Fruit fly (Drosophila melanogaster): ENCODE measurements around the gene pn.
A peak's percentile ranks its signal among the peaks of the same experiment; 100 is the strongest.

pn gene

DNA sequence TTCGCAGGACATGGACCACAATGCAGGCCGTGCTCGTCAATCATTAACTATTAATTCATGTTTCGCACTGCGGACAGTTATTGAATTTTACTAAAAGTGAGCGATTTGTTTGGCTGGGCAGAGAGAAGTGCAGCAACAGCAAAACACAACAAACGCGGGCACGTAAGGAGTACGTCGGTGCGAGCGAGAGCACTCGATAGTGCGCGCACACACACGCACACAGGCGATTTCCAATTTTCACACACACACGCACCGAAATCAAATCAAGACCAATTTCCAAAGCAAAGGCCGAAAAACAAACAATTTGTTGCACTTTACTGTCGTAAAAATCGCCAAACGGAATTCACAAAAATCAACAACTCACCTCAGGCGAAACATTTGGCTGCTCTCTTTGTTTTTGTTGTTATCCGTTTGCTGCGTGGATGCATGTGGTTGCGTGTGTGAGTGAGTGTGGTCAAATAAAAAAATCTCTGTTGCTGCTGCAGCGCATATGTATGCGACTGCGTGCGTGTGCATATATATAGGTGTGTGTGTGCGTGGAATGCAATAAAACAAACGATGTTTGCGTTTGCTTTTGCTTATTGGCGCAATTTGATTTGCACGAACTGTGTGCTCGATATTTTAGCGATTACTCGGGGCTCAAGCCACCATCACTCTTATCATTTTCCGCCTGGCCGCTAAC is 22.9 kb upstream of the pn start:
- TF ChIP-seq psq (optimal IDR thresholded peaks at IDR 0.05) (no peak), usp (GFP tag; optimal IDR thresholded peaks at IDR 0.05) (no peak), Dll (optimal IDR thresholded peaks at IDR 0.05) (peak; percentile 25), CG8478 (optimal IDR thresholded peaks at IDR 0.05) (peak; percentile 95), pan (optimal IDR thresholded peaks at IDR 0.05) (no peak), EcR (GFP tag; optimal IDR thresholded peaks at IDR 0.05) (no peak)

DNA sequence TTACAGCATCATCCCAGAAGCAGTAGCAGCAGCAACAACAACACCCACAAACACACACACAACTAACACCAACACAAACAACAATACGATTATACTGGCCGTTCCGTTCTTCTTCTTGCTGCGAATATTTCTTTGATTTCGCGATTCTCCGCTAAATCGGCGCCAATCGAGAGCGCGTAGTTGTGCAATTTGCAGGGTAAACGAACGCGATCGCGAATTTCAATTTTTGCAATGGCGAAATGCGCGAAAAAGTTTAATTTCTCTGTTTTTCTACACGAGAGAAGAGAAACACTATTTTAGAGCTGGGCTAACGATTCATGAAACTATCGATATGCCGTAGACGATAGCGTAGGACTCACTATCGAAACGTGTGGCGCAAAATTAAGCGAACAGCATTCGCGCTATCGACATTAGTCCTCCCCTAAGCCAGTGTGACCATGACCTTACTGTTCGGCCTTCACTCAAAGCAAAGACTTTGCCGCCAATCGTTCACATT is 22.3 kb upstream of the pn start, which contains the start of gene wapl:
TSS of gene wapl (minus strand) at position 316 of the 496 bp plus-strand sequence.
- TF ChIP-seq usp (GFP tag; optimal IDR thresholded peaks at IDR 0.05) (no peak), psq (optimal IDR thresholded peaks at IDR 0.05) (no peak), CG8478 (optimal IDR thresholded peaks at IDR 0.05) (no peak), pan (optimal IDR thresholded peaks at IDR 0.05) (no peak), Dll (optimal IDR thresholded peaks at IDR 0.05) (no peak), EcR (GFP tag; optimal IDR thresholded peaks at IDR 0.05) (no peak)

DNA sequence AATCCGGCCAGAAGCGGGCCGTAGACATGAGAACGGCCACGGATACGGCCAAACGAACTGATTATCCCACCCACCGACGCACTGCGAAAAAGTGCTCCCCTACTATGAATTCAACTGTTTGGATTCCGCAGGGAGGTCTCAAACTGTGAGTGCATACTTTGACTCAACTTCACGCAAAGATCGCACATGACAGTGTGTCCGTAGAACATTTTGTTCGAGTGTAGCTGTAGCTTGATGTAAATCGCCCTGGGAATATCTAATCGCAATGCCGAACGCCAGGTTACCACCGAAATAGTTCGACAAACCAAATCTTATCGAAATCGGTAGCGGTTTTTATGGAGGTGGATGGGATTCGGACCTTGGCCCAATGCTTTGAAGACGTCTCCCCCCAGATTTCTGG is 20.0 kb upstream of the pn start:
- TF ChIP-seq CG8478 (optimal IDR thresholded peaks at IDR 0.05) (no peak), psq (optimal IDR thresholded peaks at IDR 0.05) (no peak), pan (optimal IDR thresholded peaks at IDR 0.05) (no peak), Dll (optimal IDR thresholded peaks at IDR 0.05) (no peak), EcR (GFP tag; optimal IDR thresholded peaks at IDR 0.05) (no peak), usp (GFP tag; optimal IDR thresholded peaks at IDR 0.05) (no peak)

DNA sequence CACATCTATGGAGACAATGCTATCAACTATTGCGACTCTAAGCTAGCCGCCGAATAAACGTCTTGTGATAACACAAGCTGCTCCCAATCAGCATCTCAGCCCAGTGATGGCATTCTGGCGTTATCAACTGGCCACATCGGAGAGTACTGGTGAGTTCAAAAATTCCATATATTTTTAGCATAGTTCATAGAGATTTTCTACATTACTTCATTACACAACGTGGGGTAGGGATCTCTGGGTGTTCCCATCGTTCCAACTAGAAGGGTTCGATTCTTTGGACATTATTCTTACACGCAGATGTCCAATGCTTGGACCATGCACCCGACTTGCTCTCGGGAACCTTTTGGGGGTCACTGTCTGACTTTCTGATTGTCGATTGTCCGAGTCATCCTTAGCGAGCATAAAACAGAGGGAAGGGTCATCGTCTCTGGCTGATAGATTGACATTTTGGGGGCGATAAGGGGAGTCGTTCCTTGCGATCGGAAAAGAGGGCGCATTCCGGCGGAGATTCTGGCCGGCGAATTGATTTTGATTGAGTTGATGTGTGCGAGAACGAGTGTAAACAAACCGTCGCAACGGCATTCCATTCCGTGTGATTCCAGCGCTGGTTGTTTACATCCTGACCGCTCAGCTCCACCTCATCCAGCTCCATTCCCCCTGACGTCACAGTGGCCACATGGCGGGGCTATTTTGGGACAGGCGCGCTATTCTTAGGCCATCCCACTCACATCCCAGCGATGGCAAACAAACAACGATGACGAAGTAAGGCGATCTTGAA is 18.7 kb upstream of the pn start, which contains the start of the genes Cyp4d1 and CG3630:
TSS of gene Cyp4d1 (minus strand) at position 51 of the 778 bp plus-strand sequence.
TSS of gene CG3630 (plus strand) at position 67 of the 778 bp plus-strand sequence.
- TF ChIP-seq Dll (optimal IDR thresholded peaks at IDR 0.05), result no peak
- TF ChIP-seq usp (GFP tag; optimal IDR thresholded peaks at IDR 0.05), result no peak
- no peak for TF ChIP-seq pan (optimal IDR thresholded peaks at IDR 0.05)
- no peak for TF ChIP-seq EcR (GFP tag; optimal IDR thresholded peaks at IDR 0.05)
- TF ChIP-seq CG8478 (optimal IDR thresholded peaks at IDR 0.05), result no peak
- no peak for TF ChIP-seq psq (optimal IDR thresholded peaks at IDR 0.05)

DNA sequence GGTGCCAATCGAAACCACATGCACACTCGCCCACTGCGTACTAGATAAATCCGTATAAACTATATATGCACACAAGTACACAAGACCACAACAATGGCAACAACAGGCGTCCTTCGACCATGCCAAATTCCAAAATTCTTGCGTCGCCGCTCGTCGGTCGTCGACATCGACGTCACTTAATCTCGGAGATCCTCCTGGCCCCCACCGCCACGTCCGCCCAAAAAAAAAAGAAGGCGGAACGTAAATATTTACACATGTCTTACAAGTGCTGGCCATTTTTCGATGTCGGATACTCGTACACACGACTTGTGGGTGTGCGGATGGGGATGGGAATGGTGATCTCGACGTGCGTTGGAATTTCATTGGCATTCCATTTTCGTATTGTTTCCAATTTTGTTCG is 17.7 kb upstream of the pn start:
- TF ChIP-seq psq (optimal IDR thresholded peaks at IDR 0.05) (no peak), pan (optimal IDR thresholded peaks at IDR 0.05) (no peak), Dll (optimal IDR thresholded peaks at IDR 0.05) (no peak), EcR (GFP tag; optimal IDR thresholded peaks at IDR 0.05) (no peak), CG8478 (optimal IDR thresholded peaks at IDR 0.05) (no peak), usp (GFP tag; optimal IDR thresholded peaks at IDR 0.05) (no peak)

DNA sequence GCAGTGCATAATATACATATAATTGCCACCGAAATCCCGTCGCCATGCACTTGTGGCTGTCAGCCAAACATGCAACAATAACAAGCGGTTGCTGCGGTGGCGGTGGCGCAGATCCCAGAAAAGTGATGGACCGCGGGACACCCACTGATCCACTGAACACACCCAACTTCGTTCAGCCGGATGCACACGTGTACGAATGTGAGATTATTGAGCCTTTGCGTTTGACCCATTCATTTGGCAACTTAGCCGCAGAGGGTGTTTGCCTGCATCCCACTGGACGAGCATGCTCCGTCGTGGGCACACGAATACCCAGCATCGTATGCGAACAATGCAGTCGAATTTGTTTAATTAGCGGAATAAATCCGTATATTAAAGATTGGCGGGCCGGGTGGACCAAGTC is 15.6 kb upstream of the pn start:
- TF ChIP-seq psq (optimal IDR thresholded peaks at IDR 0.05) (no peak), usp (GFP tag; optimal IDR thresholded peaks at IDR 0.05) (no peak), EcR (GFP tag; optimal IDR thresholded peaks at IDR 0.05) (no peak), CG8478 (optimal IDR thresholded peaks at IDR 0.05) (no peak), Dll (optimal IDR thresholded peaks at IDR 0.05) (no peak)

DNA sequence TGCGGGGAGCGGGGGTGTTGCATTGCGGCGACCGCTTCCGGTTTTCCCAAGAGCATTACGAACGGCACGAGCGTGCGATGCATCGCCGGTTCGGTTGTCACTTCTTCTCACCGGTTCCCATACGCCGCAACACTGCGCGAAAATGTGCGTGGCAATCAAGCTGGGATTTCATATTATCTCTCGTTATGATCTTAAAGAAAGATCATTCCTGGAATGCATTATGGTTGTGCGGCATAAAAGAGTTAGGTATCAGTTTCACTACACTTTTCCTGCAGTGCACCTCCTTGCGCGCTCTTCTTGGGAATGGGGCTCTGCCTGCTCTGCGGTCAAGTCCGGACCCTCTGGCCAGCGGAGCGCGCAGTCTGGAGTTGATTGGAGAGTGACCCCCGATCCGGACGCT is 14.9 kb upstream of the pn start:
- TF ChIP-seq Dll (optimal IDR thresholded peaks at IDR 0.05) (no peak), psq (optimal IDR thresholded peaks at IDR 0.05) (no peak), CG8478 (optimal IDR thresholded peaks at IDR 0.05) (no peak), pan (optimal IDR thresholded peaks at IDR 0.05) (no peak), EcR (GFP tag; optimal IDR thresholded peaks at IDR 0.05) (no peak)

DNA sequence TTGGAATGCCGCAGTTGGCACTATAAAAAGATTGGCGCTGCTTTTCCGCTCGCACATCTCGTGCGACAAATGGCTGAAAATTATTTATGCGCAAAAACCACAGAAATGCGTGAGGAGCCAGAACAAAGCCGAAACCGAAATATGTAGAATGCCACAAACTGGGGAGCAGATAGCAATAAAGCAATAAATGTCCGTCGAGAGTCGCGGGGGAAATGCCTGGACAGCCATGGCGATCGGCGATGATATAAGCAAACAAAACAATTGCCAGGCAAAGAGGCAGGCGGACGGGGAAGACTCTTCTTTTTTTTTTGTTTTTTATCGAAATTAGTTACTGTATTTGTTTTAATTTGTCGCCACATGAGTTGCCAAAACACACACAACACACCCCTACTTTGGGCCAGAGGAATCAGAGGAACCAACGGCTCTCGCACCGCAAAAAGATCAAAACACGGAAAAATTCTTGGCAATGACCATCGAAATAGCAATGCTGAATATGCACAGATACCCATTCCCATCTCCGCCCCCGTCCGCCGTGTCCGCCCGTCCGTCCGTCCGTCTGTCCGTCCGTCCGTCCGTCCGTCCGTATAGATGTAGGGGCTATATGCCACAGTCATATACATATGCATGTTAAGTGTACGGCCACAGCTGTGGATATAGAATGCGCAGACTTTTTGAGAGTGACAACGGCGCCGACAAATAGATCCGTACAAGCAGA is 12.4 kb upstream of the pn start:
- TF ChIP-seq EcR (GFP tag; optimal IDR thresholded peaks at IDR 0.05) (no peak), Dll (optimal IDR thresholded peaks at IDR 0.05) (no peak), pan (optimal IDR thresholded peaks at IDR 0.05) (no peak), psq (optimal IDR thresholded peaks at IDR 0.05) (no peak), CG8478 (optimal IDR thresholded peaks at IDR 0.05) (no peak), usp (GFP tag; optimal IDR thresholded peaks at IDR 0.05) (no peak)

DNA sequence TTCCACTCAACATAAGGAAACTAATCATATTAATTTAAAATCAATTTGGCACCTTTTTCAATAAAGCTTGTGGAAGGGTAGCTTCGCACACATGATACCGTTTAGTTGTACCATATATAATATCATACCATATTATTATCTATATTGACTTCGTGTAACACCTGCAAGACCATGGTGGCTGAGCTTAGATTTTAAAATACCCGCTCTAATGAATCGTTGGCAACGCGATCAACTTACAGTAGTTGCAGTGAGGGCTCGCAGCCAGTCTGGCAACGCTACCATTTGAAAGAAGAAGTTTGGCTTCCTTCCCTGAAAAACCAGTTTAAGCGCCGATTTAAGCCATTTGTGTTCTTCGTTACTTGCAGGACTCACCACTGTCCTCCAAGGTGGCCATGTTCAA is 10.6 kb upstream of the pn start:
- TF ChIP-seq CG8478 (optimal IDR thresholded peaks at IDR 0.05) (no peak), Dll (optimal IDR thresholded peaks at IDR 0.05) (no peak), usp (GFP tag; optimal IDR thresholded peaks at IDR 0.05) (no peak), EcR (GFP tag; optimal IDR thresholded peaks at IDR 0.05) (no peak), psq (optimal IDR thresholded peaks at IDR 0.05) (no peak), pan (optimal IDR thresholded peaks at IDR 0.05) (no peak)

DNA sequence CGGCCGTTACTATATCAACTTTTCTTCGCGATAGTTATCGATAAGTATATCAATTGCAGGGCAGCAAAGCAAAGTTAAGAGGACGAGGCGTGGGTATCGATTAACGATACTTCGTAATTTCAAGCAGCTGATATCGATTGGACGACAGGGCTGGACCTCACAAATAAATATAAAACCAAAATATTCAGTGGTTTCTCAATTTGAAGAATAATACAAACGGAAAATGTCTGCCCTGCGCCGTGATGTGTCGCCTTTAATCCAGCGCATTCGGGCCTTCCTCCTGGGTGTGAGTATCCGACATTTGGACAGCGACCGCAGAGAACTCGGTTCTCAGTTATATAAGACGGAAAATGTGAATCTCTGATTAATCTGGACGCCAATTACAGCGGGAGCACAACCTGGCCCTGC is 8.6 kb upstream of the pn start, which contains the start of gene ND-B14.5A:
TSS of gene ND-B14.5A (plus strand) at position 107 of the 408 bp plus-strand sequence.
- TF ChIP-seq EcR (GFP tag; optimal IDR thresholded peaks at IDR 0.05) (no peak), usp (GFP tag; optimal IDR thresholded peaks at IDR 0.05) (no peak), Dll (optimal IDR thresholded peaks at IDR 0.05) (no peak), psq (optimal IDR thresholded peaks at IDR 0.05) (no peak), pan (optimal IDR thresholded peaks at IDR 0.05) (no peak), CG8478 (optimal IDR thresholded peaks at IDR 0.05) (no peak)

DNA sequence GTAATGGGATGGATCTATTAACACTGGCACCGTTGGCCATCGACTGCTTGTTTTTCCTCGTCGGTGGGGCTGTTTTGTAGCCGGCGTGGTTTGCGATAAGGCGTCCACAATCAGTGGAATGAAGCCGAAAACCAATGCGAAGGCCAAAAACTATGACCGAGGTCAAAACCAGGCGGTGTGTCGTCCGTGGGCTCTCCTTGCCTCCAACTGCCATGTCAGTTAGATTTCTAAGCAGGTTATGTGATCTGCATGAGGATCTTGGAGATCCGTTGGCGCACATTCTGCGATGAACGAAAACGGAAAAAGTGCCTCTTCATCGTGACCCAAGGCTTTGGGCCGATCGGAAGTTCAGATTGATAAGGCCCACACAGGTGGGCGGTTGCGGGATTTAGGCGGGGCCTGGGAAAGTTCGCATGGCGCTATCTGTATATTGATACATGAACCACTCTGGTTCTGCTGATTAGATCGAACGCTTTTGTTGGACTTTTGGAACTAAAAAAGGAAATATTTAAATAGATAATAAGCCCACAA is 5.7 kb upstream of the pn start, which contains the start of gene Cyp4d14:
TSS of gene Cyp4d14 (minus strand) at position 51 of the 531 bp plus-strand sequence.
- TF ChIP-seq usp (GFP tag; optimal IDR thresholded peaks at IDR 0.05), result no peak
- no peak for TF ChIP-seq Dll (optimal IDR thresholded peaks at IDR 0.05)
- no peak for TF ChIP-seq CG8478 (optimal IDR thresholded peaks at IDR 0.05)
- TF ChIP-seq EcR (GFP tag; optimal IDR thresholded peaks at IDR 0.05), result no peak
- TF ChIP-seq psq (optimal IDR thresholded peaks at IDR 0.05), result no peak
- TF ChIP-seq pan (optimal IDR thresholded peaks at IDR 0.05), result no peak
